Worm (Caenorhabditis elegans) whole organism, L2 larva: ENCODE results near the gene nlp-66.
A peak's percentile ranks its signal among the peaks of the same experiment; 100 is the strongest.

ENCODE experiments used
- R02D3.7 ChIP-seq: fragments of 150-350 bp; optimal IDR thresholded peaks from 2 replicates; lab custom pipeline; 2014; ENCODE audit warnings: missing biosample characterization, missing genetic modification characterization
- Y55F3AM.14 ChIP-seq: fragments of 200-800 bp; sonication (Bioruptor generic); optimal IDR thresholded peaks from 2 replicates; lab custom pipeline; 2018; ENCODE audit warnings: mild to moderate bottlenecking, missing genetic modification characterization, missing compliant biosample characterization
- alr-1 ChIP-seq: fragments of 150-350 bp; optimal IDR thresholded peaks from 2 replicates; lab custom pipeline; 2014; ENCODE audit warnings: missing biosample characterization, missing genetic modification characterization
- aly-2 ChIP-seq: fragments of 150-350 bp; optimal IDR thresholded peaks from 2 replicates; lab custom pipeline; 2014; ENCODE audit warnings: missing biosample characterization, missing genetic modification characterization
- ama-1 ChIP-seq: fragments of 150-350 bp; optimal IDR thresholded peaks from 2 replicates; lab custom pipeline; 2018; ENCODE audit warnings: inconsistent platforms
- blmp-1 ChIP-seq: sonication (generic microtip); optimal IDR thresholded peaks from 2 replicates; lab custom pipeline; 2017; ENCODE audit warnings: missing genetic modification characterization, mild to moderate bottlenecking, missing compliant biosample characterization, antibody characterized with exemption, moderate library complexity; ENCODE audit not compliant: insufficient read depth
- ceh-82 ChIP-seq: fragments of 150-350 bp; optimal IDR thresholded peaks from 2 replicates; lab custom pipeline; 2014; ENCODE audit warnings: missing biosample characterization, missing genetic modification characterization
- dmd-4 ChIP-seq: sonication (generic microtip); optimal IDR thresholded peaks from 2 replicates; lab custom pipeline; 2017; ENCODE audit warnings: missing biosample characterization, missing genetic modification characterization
- egl-27 ChIP-seq: sonication (generic microtip); optimal IDR thresholded peaks from 3 replicates; lab custom pipeline; 2017; ENCODE audit warnings: missing biosample characterization, missing genetic modification reagents, missing genetic modification characterization
- elt-3 ChIP-seq: sonication (generic microtip); optimal IDR thresholded peaks from 2 replicates; lab custom pipeline; 2017; ENCODE audit warnings: missing biosample characterization, missing genetic modification characterization
- fos-1 ChIP-seq: fragments of 150-350 bp; optimal IDR thresholded peaks from 2 replicates; lab custom pipeline; 2014; ENCODE audit warnings: missing biosample characterization, missing genetic modification characterization
- gmeb-1 ChIP-seq: fragments of 150-350 bp; optimal IDR thresholded peaks from 2 replicates; lab custom pipeline; 2014; ENCODE audit warnings: missing biosample characterization, missing genetic modification characterization
- lin-11 ChIP-seq: fragments of 150-350 bp; sonication (generic microtip); optimal IDR thresholded peaks from 2 replicates; lab custom pipeline; 2014; ENCODE audit warnings: missing biosample characterization, missing genetic modification characterization, inconsistent platforms, mixed read lengths
- lin-13 ChIP-seq: fragments of 150-350 bp; optimal IDR thresholded peaks from 2 replicates; lab custom pipeline; 2014; ENCODE audit warnings: missing biosample characterization, missing genetic modification reagents, missing genetic modification characterization
- lsy-2 ChIP-seq, 2 experiments: fragments of 150-350 bp in 1 of 2; sonication (generic microtip) in 1 of 2; optimal IDR thresholded peaks; 2 replicates each; lab custom pipeline; 2014 to 2017; ENCODE audit warnings: missing biosample characterization in 2 of 2, missing genetic modification characterization in 2 of 2
- mab-5 ChIP-seq: fragments of 150-350 bp; optimal IDR thresholded peaks from 2 replicates; lab custom pipeline; 2014; ENCODE audit warnings: missing biosample characterization, missing genetic modification characterization
- mdl-1 ChIP-seq, 2 experiments: fragments of 150-350 bp in 1 of 2; sonication (generic microtip) in 1 of 2; optimal IDR thresholded peaks; 2 replicates each; lab custom pipeline; 2017; ENCODE audit warnings: missing biosample characterization in 2 of 2, missing genetic modification characterization in 2 of 2
- nhr-10 ChIP-seq: sonication (generic microtip); optimal IDR thresholded peaks from 2 replicates; lab custom pipeline; 2017; ENCODE audit warnings: missing biosample characterization, missing genetic modification characterization
- nhr-21 ChIP-seq: fragments of 150-350 bp; optimal IDR thresholded peaks from 2 replicates; lab custom pipeline; 2014; ENCODE audit warnings: missing biosample characterization, missing genetic modification characterization
- nhr-23 ChIP-seq: fragments of 150-350 bp; optimal IDR thresholded peaks from 2 replicates; lab custom pipeline; 2014; ENCODE audit warnings: missing biosample characterization, missing genetic modification reagents, missing genetic modification characterization
- nhr-6 ChIP-seq: fragments of 150-350 bp; optimal IDR thresholded peaks from 2 replicates; lab custom pipeline; 2014; ENCODE audit warnings: missing biosample characterization, missing genetic modification characterization
- nhr-77 ChIP-seq: fragments of 150-350 bp; optimal IDR thresholded peaks from 2 replicates; lab custom pipeline; 2014; ENCODE audit warnings: missing biosample characterization, missing genetic modification characterization
- peb-1 ChIP-seq: fragments of 150-350 bp; optimal IDR thresholded peaks from 2 replicates; lab custom pipeline; 2014; ENCODE audit warnings: missing biosample characterization, missing genetic modification characterization
- sma-9 ChIP-seq, 2 experiments: fragments of 150-350 bp in 1 of 2; sonication (generic microtip) in 1 of 2; optimal IDR thresholded peaks; 2 replicates each; lab custom pipeline; 2014 to 2016; ENCODE audit warnings: missing genetic modification characterization in 2 of 2, mild to moderate bottlenecking in 1 of 2, missing biosample characterization in 1 of 2, missing compliant biosample characterization in 1 of 2, missing genetic modification reagents in 1 of 2, moderate library complexity in 1 of 2
- snpc-4 ChIP-seq: fragments of 150-350 bp; optimal IDR thresholded peaks from 2 replicates; lab custom pipeline; 2014; ENCODE audit warnings: missing biosample characterization, missing genetic modification characterization
- unc-55 ChIP-seq: fragments of 150-350 bp; sonication (generic microtip); optimal IDR thresholded peaks from 3 replicates; lab custom pipeline; 2014; ENCODE audit warnings: missing biosample characterization, missing genetic modification reagents, missing genetic modification characterization
- ztf-11 ChIP-seq: sonication (generic microtip); optimal IDR thresholded peaks from 2 replicates; lab custom pipeline; 2017; ENCODE audit warnings: missing biosample characterization, missing genetic modification characterization

Gene nlp-66

DNA sequence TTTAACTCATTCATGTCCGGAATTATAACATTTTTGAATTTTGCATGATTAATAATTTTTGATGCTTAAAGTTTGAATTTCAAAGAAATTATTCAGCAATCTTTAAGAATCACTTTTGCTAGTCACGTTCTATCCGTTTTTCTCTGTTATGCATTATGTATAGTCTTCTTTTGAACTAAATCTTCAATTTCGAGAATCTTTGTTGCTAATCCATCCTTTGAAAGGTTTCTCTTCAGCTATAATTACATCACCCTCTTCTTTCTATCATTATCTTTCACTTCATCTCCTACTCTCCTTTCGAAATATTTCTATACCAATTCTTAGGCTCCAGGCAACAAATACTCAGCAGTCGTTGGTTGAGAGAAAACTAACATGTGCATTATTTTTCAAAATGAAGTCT, 34.9 kb upstream of the nlp-66 start:
- TF ChIP-seq lin-13 (GFP tag; lab: Kevin White, UChicago) (no peak), Y55F3AM.14 (GFP tag; lab: Kevin White, UChicago) (no peak), mdl-1 (tag; optimal IDR thresholded peaks at IDR 0.05; lab: Kevin White, UChicago) (no peak), nhr-77 (tag; lab: Kevin White, UChicago) (no peak), aly-2 (tag; lab: Kevin White, UChicago) (no peak), nhr-10 (tag; lab: Kevin White, UChicago) (no peak), ama-1 (lab: Kevin White, UChicago) (no peak), unc-55 (GFP tag; lab: Kevin White, UChicago) (no peak), ceh-82 (no peak)

DNA sequence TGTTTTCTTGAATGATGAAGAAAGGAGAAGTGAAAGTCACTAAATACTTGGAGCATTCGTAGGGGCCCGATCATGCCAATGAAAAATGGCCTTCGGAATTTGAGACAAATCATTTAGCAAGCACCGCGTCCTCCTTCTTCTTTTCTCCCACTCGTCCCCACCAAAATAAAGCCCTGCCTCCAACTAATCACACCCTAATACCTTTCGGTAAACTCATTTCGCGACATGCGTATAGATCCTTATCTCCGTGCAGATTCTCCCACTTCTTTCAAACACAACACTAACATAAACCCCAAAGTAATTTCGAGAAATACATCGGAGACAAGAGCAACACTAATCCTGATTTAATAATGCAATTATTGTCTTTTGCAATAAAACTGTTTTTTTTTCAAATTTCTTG, 21.0 kb upstream of the nlp-66 start:
- TF ChIP-seq snpc-4 (no peak), unc-55 (GFP tag; lab: Kevin White, UChicago) (peak; percentile 68), lin-11 (no peak), mab-5 (tag; lab: Kevin White, UChicago) (peak; percentile 82), alr-1 (tag; lab: Kevin White, UChicago) (peak; percentile 47), elt-3 (tag; lab: Kevin White, UChicago) (no peak), lin-13 (GFP tag; lab: Kevin White, UChicago) (no peak), dmd-4 (tag; lab: Kevin White, UChicago) (no peak), nhr-6 (tag; lab: Kevin White, UChicago) (no peak), nhr-23 (tag; lab: Kevin White, UChicago) (no peak)

DNA sequence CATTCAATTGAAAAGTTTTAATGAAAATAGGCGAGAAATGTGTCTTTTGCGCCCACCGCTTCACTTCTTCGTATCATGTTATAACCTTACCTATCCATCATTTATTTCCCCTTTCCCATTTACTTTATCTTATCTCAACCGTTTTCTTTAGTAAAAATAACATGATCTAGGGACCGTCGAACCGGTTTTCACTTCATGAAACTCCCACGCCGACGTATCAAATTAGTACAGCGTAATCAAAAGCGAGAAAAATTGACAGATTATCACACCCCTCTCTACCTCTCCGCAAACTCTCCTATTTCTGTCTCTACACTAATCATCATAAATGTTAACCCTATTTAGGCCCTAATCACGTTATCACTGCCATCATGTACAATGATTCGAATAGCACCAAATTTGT, 20.4 kb upstream of the nlp-66 start:
- TF ChIP-seq nhr-77 (tag; lab: Kevin White, UChicago) (no peak), lsy-2 (tag; optimal IDR thresholded peaks at IDR 0.05; lab: Kevin White, UChicago) (no peak), blmp-1 (tag; lab: Kevin White, UChicago) (peak; percentile 3), nhr-21 (tag; lab: Kevin White, UChicago) (peak; percentile 12), mab-5 (tag; lab: Kevin White, UChicago) (no peak), fos-1 (tag; lab: Kevin White, UChicago) (peak; percentile 7), peb-1 (tag; lab: Kevin White, UChicago) (no peak), sma-9 (GFP tag; optimal IDR thresholded peaks at IDR 0.05; lab: Kevin White, UChicago) (peak; percentile 55), sma-9 (tag; optimal IDR thresholded peaks at IDR 0.05; lab: Kevin White, UChicago) (no peak), mdl-1 (tag; optimal IDR thresholded peaks at IDR 0.05; lab: Kevin White, UChicago) (no peak)

DNA sequence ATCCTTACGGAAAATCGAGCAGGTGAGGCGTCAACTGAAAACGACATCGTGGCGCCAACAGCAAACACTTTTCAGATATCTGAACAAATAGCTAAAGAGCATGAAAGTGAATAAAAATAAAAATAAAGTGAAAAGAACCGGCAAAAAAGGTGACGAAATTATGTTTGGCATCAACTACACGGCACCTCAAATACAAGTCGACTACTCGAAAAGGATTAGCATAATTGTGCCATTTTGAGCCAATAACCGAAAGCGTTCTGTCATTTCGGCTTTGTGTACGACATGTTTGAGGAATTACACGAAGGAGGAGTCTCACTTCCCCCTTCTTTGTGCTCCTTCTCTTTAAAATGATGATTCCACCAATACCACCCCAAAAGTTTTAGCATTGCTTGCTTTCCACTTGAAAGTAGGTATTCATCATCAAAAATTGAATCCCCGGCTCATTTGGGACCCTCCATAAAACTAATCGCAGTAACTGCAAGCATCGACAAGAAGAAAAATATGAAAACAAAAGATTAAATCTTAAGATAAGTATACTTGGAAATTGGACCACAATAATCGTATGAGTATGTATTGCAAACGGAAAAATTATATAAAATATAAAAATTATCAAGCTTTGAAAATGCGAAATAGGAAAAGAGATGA, 18.2 kb upstream of the nlp-66 start:
- no peak for TF ChIP-seq dmd-4 (tag; lab: Kevin White, UChicago)
- no peak for TF ChIP-seq gmeb-1 (tag; lab: Kevin White, UChicago)
- peak; percentile 64 for TF ChIP-seq alr-1 (tag; lab: Kevin White, UChicago)
- TF ChIP-seq unc-55 (GFP tag; lab: Kevin White, UChicago) = peak; percentile 64
- TF ChIP-seq mab-5 (tag; lab: Kevin White, UChicago) = peak; percentile 72

DNA sequence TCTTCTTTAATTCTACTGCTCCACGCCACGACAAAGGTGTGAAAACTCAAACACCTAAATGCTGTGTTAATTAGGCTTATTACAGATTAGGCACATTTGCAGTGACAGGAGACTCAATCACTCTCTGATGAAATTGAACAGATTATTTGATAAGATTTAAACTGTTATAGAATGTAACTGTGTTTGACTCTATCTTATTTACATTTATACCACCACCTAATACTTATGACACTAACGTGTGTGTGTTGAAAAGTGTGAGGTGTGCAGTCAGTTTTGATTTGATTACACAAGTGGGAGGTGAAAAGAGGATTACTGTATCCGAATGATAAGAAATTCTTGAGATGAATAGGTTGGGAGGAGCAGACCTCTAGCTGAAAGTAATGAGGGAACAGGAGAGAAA, 15.6 kb upstream of the nlp-66 start:
- TF ChIP-seq nhr-21 (tag; lab: Kevin White, UChicago) (no peak), fos-1 (tag; lab: Kevin White, UChicago) (peak; percentile 26)
- TF ChIP-seq, all 48 proteins: peak for 1

DNA sequence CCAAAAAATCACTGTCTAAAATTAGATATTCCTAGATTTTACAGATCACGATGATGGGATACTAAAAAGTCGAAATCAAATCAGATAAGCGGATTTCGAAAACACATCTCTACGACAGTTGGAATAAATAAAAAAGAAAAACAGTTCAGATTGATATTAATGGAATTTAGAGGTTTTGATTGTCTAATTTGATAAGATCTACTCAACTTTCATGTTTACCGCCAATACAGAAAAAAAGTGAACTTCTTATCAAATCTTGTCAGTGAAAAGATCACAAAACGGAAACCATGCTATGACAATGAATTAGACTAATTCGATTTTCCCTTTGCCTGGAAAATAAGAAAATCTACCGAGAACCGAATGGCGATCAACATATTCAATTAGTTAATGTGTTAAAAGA, 9.6 kb upstream of the nlp-66 start:
- no peak for TF ChIP-seq fos-1 (tag; lab: Kevin White, UChicago)
- no peak for TF ChIP-seq ztf-11 (tag; lab: Kevin White, UChicago)
- no peak for TF ChIP-seq lin-11
- TF ChIP-seq peb-1 (tag; lab: Kevin White, UChicago) = no peak
- TF ChIP-seq lin-13 (GFP tag; lab: Kevin White, UChicago) = no peak
- TF ChIP-seq elt-3 (tag; lab: Kevin White, UChicago) = no peak
- no peak for TF ChIP-seq R02D3.7 (tag; lab: Kevin White, UChicago)
- no peak for TF ChIP-seq egl-27 (tag; lab: Kevin White, UChicago)
- no peak for TF ChIP-seq nhr-77 (tag; lab: Kevin White, UChicago)
